Worm (Caenorhabditis elegans): ENCODE results near the gene hpo-25.

hpo-25 gene

DNA sequence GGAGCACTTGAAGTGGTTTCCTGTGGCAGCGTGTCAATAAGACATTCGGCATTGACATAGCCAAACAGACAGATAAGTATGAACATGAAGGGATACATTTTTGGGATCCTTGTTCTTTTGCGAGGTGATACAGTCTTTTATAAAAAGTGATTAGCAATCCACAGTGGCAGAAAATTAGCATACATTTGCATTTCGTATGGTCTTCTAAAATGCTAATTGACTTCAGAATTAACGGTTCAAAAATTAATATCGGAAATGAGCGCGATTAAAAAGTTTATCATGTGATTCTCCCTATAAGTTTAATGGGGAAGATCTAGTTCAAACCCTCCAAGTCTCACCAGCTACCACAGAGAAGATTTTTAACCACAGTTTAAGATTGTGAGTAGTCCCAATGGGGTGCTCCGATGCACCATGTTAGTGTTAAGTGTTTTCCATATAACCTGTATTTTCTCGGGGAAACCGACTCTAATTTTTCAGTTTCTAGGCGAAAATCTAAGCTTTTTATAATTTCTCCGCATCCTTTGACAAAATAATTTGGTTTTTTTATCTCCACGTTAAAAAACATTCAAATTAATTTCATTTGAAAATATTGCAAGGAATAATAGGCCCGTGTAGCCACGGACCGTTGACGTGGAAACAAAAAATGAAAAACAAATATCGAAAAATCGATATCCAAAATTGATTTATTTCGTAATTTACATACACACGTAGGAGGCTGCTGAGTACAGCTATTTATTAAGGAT is 2.3 kb upstream of the hpo-25 start, which contains the start of the genes F43C11.12 and F16G10.5:
TSS of gene F43C11.12 (minus strand) at position 101 of the 743 bp plus-strand sequence.
TSS of gene F16G10.5 (plus strand) at position 693 of the 743 bp plus-strand sequence.
- no peak for TF ChIP-seq zip-5 (tag; optimal IDR thresholded peaks at IDR 0.05)
- no peak for TF ChIP-seq ceh-2 (tag; optimal IDR thresholded peaks at IDR 0.05)
- no peak for TF ChIP-seq hlh-6 (tag; optimal IDR thresholded peaks at IDR 0.05)
- no peak for TF ChIP-seq C08G9.2 (tag; optimal IDR thresholded peaks at IDR 0.05)
- no peak for TF ChIP-seq sox-2 (GFP tag; IDR thresholded peaks at IDR 0.05)
- TF ChIP-seq rnt-1 (tag; optimal IDR thresholded peaks at IDR 0.05): no peak
- no peak for TF ChIP-seq nhr-232 (tag; optimal IDR thresholded peaks at IDR 0.05)
- TF ChIP-seq dmd-4 (tag; optimal IDR thresholded peaks at IDR 0.05; ENCODE audit: borderline replicate concordance): no peak
- no peak for TF ChIP-seq tbx-7 (tag; optimal IDR thresholded peaks at IDR 0.05)
- no peak for TF ChIP-seq hlh-8 (tag; optimal IDR thresholded peaks at IDR 0.05)

DNA sequence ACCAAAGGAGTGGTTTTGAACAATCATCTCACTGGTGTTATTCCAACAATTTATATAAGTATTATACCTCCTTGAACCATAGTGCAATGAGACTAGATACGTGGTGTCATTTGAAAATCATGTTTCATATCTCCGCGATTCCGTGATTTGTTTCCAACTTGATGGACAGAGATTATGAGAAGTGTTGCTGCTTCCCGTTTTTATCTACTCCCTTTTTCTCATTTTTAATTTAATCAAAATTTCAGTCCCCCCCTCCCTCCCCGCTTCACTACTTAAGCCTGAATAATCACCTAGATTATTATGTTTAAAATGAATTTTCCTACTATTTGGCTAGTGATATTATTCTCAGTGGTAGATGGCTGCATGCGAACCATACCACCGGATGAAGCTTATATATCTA is 3.0 kb downstream of the hpo-25 start, which contains the start of gene F16G10.3:
TSS of gene F16G10.3 (plus strand) at position 301 of the 400 bp plus-strand sequence.
- TF ChIP-seq ceh-22 (tag; optimal IDR thresholded peaks at IDR 0.05) (no peak), dmd-4 (tag; optimal IDR thresholded peaks at IDR 0.05; ENCODE audit: borderline replicate concordance) (no peak), unc-3 (GFP tag; conservative IDR thresholded peaks at IDR 0.05) (no peak), unc-3 (tag; optimal IDR thresholded peaks at IDR 0.05) (no peak), elt-2 (tag; optimal IDR thresholded peaks at IDR 0.05) (no peak), C08G9.2 (tag; optimal IDR thresholded peaks at IDR 0.05) (no peak), pax-1 (tag; optimal IDR thresholded peaks at IDR 0.05) (no peak), pros-1 (tag; optimal IDR thresholded peaks at IDR 0.05) (no peak), zip-5 (tag; optimal IDR thresholded peaks at IDR 0.05) (no peak), elt-4 (tag; optimal IDR thresholded peaks at IDR 0.05) (no peak), fkh-10 (GFP tag; optimal IDR thresholded peaks at IDR 0.05) (no peak), unc-55 (GFP tag; optimal IDR thresholded peaks at IDR 0.05) (no peak), ref-2 (tag; optimal IDR thresholded peaks at IDR 0.05) (no peak), ztf-16 (tag; optimal IDR thresholded peaks at IDR 0.05) (no peak), rnt-1 (tag; optimal IDR thresholded peaks at IDR 0.05) (no peak), K09A11.1 (tag; optimal IDR thresholded peaks at IDR 0.05; ENCODE audit: insufficient read depth) (no peak), ets-4 (tag; optimal IDR thresholded peaks at IDR 0.05) (no peak), pag-3 (tag; optimal IDR thresholded peaks at IDR 0.05; ENCODE audit: borderline replicate concordance) (no peak)

- TF ChIP-seq gmeb-2 (tag; optimal IDR thresholded peaks at IDR 0.05): no peak
- TF ChIP-seq hlh-30 (tag; optimal IDR thresholded peaks at IDR 0.05; ENCODE audit: insufficient read depth): no peak
- no peak for TF ChIP-seq zip-5 (tag; optimal IDR thresholded peaks at IDR 0.05)
- no peak for TF ChIP-seq ceh-9 (tag; optimal IDR thresholded peaks at IDR 0.05)
- TF ChIP-seq ceh-48 (tag; optimal IDR thresholded peaks at IDR 0.05): no peak
- TF ChIP-seq syd-9 (tag; optimal IDR thresholded peaks at IDR 0.05): no peak
- TF ChIP-seq ceh-2 (tag; optimal IDR thresholded peaks at IDR 0.05): no peak
- TF ChIP-seq sox-4 (tag; optimal IDR thresholded peaks at IDR 0.05): no peak
- TF ChIP-seq tbx-7 (tag; optimal IDR thresholded peaks at IDR 0.05): no peak
Observed at ce11 chrII:2374973-2375372, 5.9 kb downstream of the hpo-25 start, which contains the start of gene F16G10.2. Gene F16G10.2 (plus strand): TSS chrII:2375273.

- TF ChIP-seq mec-3 (tag; optimal IDR thresholded peaks at IDR 0.05; ENCODE audit: borderline replicate concordance): no peak
- TF ChIP-seq ceh-31 (tag; optimal IDR thresholded peaks at IDR 0.05): no peak
- TF ChIP-seq hlh-15 (tag; optimal IDR thresholded peaks at IDR 0.05): no peak
- no peak for TF ChIP-seq pha-2 (tag; optimal IDR thresholded peaks at IDR 0.05)
- TF ChIP-seq hlh-6 (tag; optimal IDR thresholded peaks at IDR 0.05): no peak
- TF ChIP-seq sdc-2 (tag; optimal IDR thresholded peaks at IDR 0.05): no peak
- no peak for TF ChIP-seq eyg-1 (tag; optimal IDR thresholded peaks at IDR 0.05)
- TF ChIP-seq nhr-232 (tag; optimal IDR thresholded peaks at IDR 0.05): no peak
- TF ChIP-seq ceh-2 (tag; optimal IDR thresholded peaks at IDR 0.05): no peak
- TF ChIP-seq ceh-19 (GFP tag; optimal IDR thresholded peaks at IDR 0.05): no peak
- TF ChIP-seq lin-11 (tag; optimal IDR thresholded peaks at IDR 0.05): no peak
Observed at ce11 chrII:2377751-2378150, 8.7 kb downstream of the hpo-25 start, which contains the start of gene F16G10.6. Gene F16G10.6 (minus strand): TSS chrII:2377851.
